Fruit fly (Drosophila melanogaster) whole organism: ENCODE measurements around the gene Cyp28a5.

ENCODE experiments used
- CG8478 ChIP-seq: fragments of >200 bp; optimal IDR thresholded peaks from 2 replicates; lab custom pipeline; 2018; ENCODE audit warnings: inconsistent platforms
- Dll ChIP-seq: fragments of >200 bp; optimal IDR thresholded peaks from 2 replicates; lab custom pipeline; 2017
- EcR ChIP-seq, 2 experiments: fragments of >200 bp; optimal IDR thresholded peaks; 2 replicates each; lab custom pipeline; 2017; ENCODE audit warnings: missing biosample characterization in 2 of 2, missing genetic modification characterization in 2 of 2, missing genetic modification reagents in 2 of 2
- pan ChIP-seq: fragments of >200 bp; optimal IDR thresholded peaks from 2 replicates; lab custom pipeline; 2017
- psq ChIP-seq: fragments of >200 bp; optimal IDR thresholded peaks from 2 replicates; lab custom pipeline; 2017
- usp ChIP-seq: fragments of >200 bp; optimal IDR thresholded peaks from 2 replicates; lab custom pipeline; 2017; ENCODE audit warnings: missing biosample characterization, missing genetic modification characterization, mixed read lengths

- TF ChIP-seq CG8478 (lab: Kevin White, UChicago) = no peak
- TF ChIP-seq EcR (GFP tag; optimal IDR thresholded peaks at IDR 0.05; lab: Kevin White, UChicago) = no peak
- no peak for TF ChIP-seq Dll (lab: Kevin White, UChicago)
- no peak for TF ChIP-seq psq (lab: Kevin White, UChicago)
- no peak for TF ChIP-seq usp (GFP tag; lab: Kevin White, UChicago)
- no peak for TF ChIP-seq pan (lab: Kevin White, UChicago)
Observed at dm6 chr2L:14025485-14025933, 48.4 kb downstream of the Cyp28a5 start.
